Fruit fly (Drosophila melanogaster) whole organism, embryonic: ENCODE data around the gene Syt12.
A peak's percentile ranks its signal among the peaks of the same experiment; 100 is the strongest.

Experiments
- ATbp ChIP-seq: fragments of 200-800 bp; sonication (Bioruptor generic); optimal IDR thresholded peaks from 2 replicates; lab custom pipeline; 2017; ENCODE audit warnings: missing biosample characterization, mild to moderate bottlenecking, missing genetic modification characterization, missing genetic modification reagents
- Adf1 ChIP-seq: fragments of 200-800 bp; sonication (Bioruptor generic); IDR thresholded peaks from 2 replicates; pipeline ENCODE4 v1.3.6; 2022; ENCODE audit warnings: missing biosample characterization, missing genetic modification characterization
- Antp ChIP-seq: fragments of 200-800 bp; sonication (Bioruptor generic); optimal IDR thresholded peaks from 3 replicates; lab custom pipeline; 2016; ENCODE audit warnings: missing biosample characterization, missing genetic modification characterization
- Asciz ChIP-seq: fragments of 200-800 bp; sonication (Bioruptor generic); optimal IDR thresholded peaks from 2 replicates; lab custom pipeline; 2017; ENCODE audit warnings: missing biosample characterization, mild to moderate bottlenecking, missing genetic modification characterization, missing genetic modification reagents
- B-H2 ChIP-seq: fragments of 200-800 bp; sonication (Bioruptor generic); optimal IDR thresholded peaks from 2 replicates; lab custom pipeline; 2018; ENCODE audit warnings: missing biosample characterization, mild to moderate bottlenecking, missing genetic modification characterization
- Bgb ChIP-seq: fragments of 200-800 bp; sonication (Bioruptor generic); IDR thresholded peaks from 2 replicates; pipeline ENCODE4 v1.3.6; 2022; ENCODE audit warnings: missing biosample characterization, missing genetic modification characterization; ENCODE audit not compliant: partially characterized antibody
- CG13123 ChIP-seq: fragments of 200-800 bp; sonication (Bioruptor generic); optimal IDR thresholded peaks from 2 replicates; lab custom pipeline; 2016; ENCODE audit warnings: missing biosample characterization, missing genetic modification characterization
- CG15011 ChIP-seq: fragments of 200-800 bp; sonication (Bioruptor generic); optimal IDR thresholded peaks from 3 replicates; lab custom pipeline; 2018; ENCODE audit warnings: missing biosample characterization, mild to moderate bottlenecking, missing genetic modification characterization
- CG15601 ChIP-seq: fragments of 200-800 bp; sonication (Bioruptor generic); optimal IDR thresholded peaks from 3 replicates; lab custom pipeline; 2019; ENCODE audit warnings: missing biosample characterization, mild to moderate bottlenecking, missing genetic modification characterization, moderate library complexity
- CG16779 ChIP-seq: fragments of 200-800 bp; sonication (Bioruptor generic); IDR thresholded peaks from 2 replicates; pipeline ENCODE4 v1.3.6; 2022; ENCODE audit warnings: missing biosample characterization, missing genetic modification characterization
- CG17328 ChIP-seq: fragments of 200-800 bp; sonication (Bioruptor generic); IDR thresholded peaks from 2 replicates; pipeline ENCODE4 v1.3.6; 2022; ENCODE audit warnings: missing biosample characterization, missing genetic modification characterization
- CG17802 ChIP-seq: fragments of 200-800 bp; sonication (Bioruptor generic); optimal IDR thresholded peaks from 2 replicates; lab custom pipeline; 2018; ENCODE audit warnings: missing biosample characterization, mild to moderate bottlenecking, missing genetic modification characterization, moderate library complexity
- CG18262 ChIP-seq: fragments of 200-800 bp; optimal IDR thresholded peaks from 3 replicates; lab custom pipeline; 2019; ENCODE audit warnings: missing biosample characterization, mild to moderate bottlenecking, missing genetic modification characterization, moderate library complexity
- CG18619 ChIP-seq: fragments of 200-800 bp; sonication (Bioruptor generic); optimal IDR thresholded peaks from 3 replicates; lab custom pipeline; 2017; ENCODE audit warnings: missing biosample characterization, mild to moderate bottlenecking, missing genetic modification characterization
- CG34422 ChIP-seq: fragments of 200-800 bp; sonication (Bioruptor generic); IDR thresholded peaks from 3 replicates; pipeline ENCODE4 v1.3.6; 2022; ENCODE audit warnings: missing biosample characterization, missing genetic modification characterization
- CG4282 ChIP-seq: fragments of 200-800 bp; sonication (Bioruptor generic); optimal IDR thresholded peaks from 2 replicates; lab custom pipeline; 2016; ENCODE audit warnings: missing biosample characterization, missing genetic modification characterization
- CG4820 ChIP-seq: fragments of 200-800 bp; sonication (Bioruptor generic); optimal IDR thresholded peaks from 3 replicates; lab custom pipeline; 2016; ENCODE audit warnings: missing biosample characterization, missing genetic modification characterization
- CG7271 ChIP-seq: fragments of 200-800 bp; sonication (Bioruptor generic); optimal IDR thresholded peaks from 2 replicates; lab custom pipeline; 2018; ENCODE audit warnings: missing biosample characterization, mild to moderate bottlenecking, missing genetic modification characterization, moderate library complexity
- CG8478 ChIP-seq: fragments of >200 bp; optimal IDR thresholded peaks from 2 replicates; lab custom pipeline; 2018
- Dbx ChIP-seq: fragments of 200-800 bp; sonication (Bioruptor generic); IDR thresholded peaks from 3 replicates; pipeline ENCODE4 v1.3.6; 2022; ENCODE audit warnings: missing biosample characterization, missing genetic modification characterization
- Dek ChIP-seq: fragments of 200-800 bp; sonication (Bioruptor generic); optimal IDR thresholded peaks from 3 replicates; lab custom pipeline; 2019; ENCODE audit warnings: missing biosample characterization, mild to moderate bottlenecking, missing genetic modification characterization, moderate library complexity
- Dll ChIP-seq: fragments of 200-800 bp; sonication (Bioruptor generic); IDR thresholded peaks from 4 replicates; pipeline ENCODE4 v1.3.6; 2022; ENCODE audit warnings: missing biosample characterization, missing genetic modification characterization; ENCODE audit not compliant: partially characterized antibody
- E2f1 ChIP-seq: fragments of 200-800 bp; sonication (Bioruptor generic); IDR thresholded peaks from 2 replicates; pipeline ENCODE4 v1.3.6; 2022; ENCODE audit warnings: missing biosample characterization, missing genetic modification characterization
- HHEX ChIP-seq: fragments of 200-800 bp; sonication (Bioruptor generic); optimal IDR thresholded peaks from 3 replicates; lab custom pipeline; 2017; ENCODE audit warnings: missing biosample characterization, mild to moderate bottlenecking, missing genetic modification characterization, missing genetic modification reagents
- HLHmδ ChIP-seq: fragments of 200-800 bp; sonication (Bioruptor generic); optimal IDR thresholded peaks from 2 replicates; lab custom pipeline; 2018; ENCODE audit warnings: missing biosample characterization, mild to moderate bottlenecking, missing genetic modification characterization, moderate library complexity
- Mad ChIP-seq: fragments of 200-800 bp; sonication (Bioruptor generic); optimal IDR thresholded peaks from 2 replicates; lab custom pipeline; 2016; ENCODE audit warnings: missing biosample characterization, missing genetic modification characterization
- Max ChIP-seq: fragments of 200-800 bp; sonication (Bioruptor generic); optimal IDR thresholded peaks from 2 replicates; lab custom pipeline; 2016; ENCODE audit warnings: missing biosample characterization, mild to moderate bottlenecking, missing genetic modification characterization
- Med ChIP-seq: fragments of 200-800 bp; sonication (Bioruptor generic); peaks from one replicate; lab custom pipeline; 2016; ENCODE audit warnings: missing biosample characterization, missing genetic modification characterization, mild to moderate bottlenecking, inconsistent platforms, moderate library complexity
- Ravus ChIP-seq: fragments of 200-800 bp; sonication (Bioruptor generic); IDR thresholded peaks from 2 replicates; pipeline ENCODE4 v1.3.6; 2022; ENCODE audit warnings: missing biosample characterization, missing genetic modification characterization
- YL-1 ChIP-seq: fragments of 200-800 bp; sonication (Bioruptor generic); optimal IDR thresholded peaks from 3 replicates; lab custom pipeline; 2017; ENCODE audit warnings: missing biosample characterization, mild to moderate bottlenecking, missing genetic modification characterization
- ab ChIP-seq: fragments of 200-800 bp; sonication (Bioruptor generic); optimal IDR thresholded peaks from 2 replicates; lab custom pipeline; 2016; ENCODE audit warnings: missing biosample characterization, missing genetic modification characterization
- bab2 ChIP-seq: fragments of 200-800 bp; sonication (Bioruptor generic); optimal IDR thresholded peaks from 2 replicates; lab custom pipeline; 2016; ENCODE audit warnings: missing biosample characterization, missing genetic modification characterization
- cg ChIP-seq: fragments of 200-800 bp; sonication (Bioruptor generic); optimal IDR thresholded peaks from 3 replicates; lab custom pipeline; 2019; ENCODE audit warnings: missing biosample characterization, mild to moderate bottlenecking, missing genetic modification characterization, moderate library complexity
- cwo ChIP-seq: fragments of 200-800 bp; sonication (Bioruptor generic); optimal IDR thresholded peaks from 3 replicates; lab custom pipeline; 2017; ENCODE audit warnings: missing biosample characterization, missing genetic modification characterization, mild to moderate bottlenecking, moderate library complexity, missing genetic modification reagents
- danr ChIP-seq: fragments of 200-800 bp; sonication (Bioruptor generic); IDR thresholded peaks from 2 replicates; pipeline ENCODE4 v1.3.6; 2022; ENCODE audit warnings: missing biosample characterization, missing genetic modification characterization
- eve ChIP-seq, 2 experiments: fragments of >200 bp; optimal IDR thresholded peaks; 2 replicates each; lab custom pipeline; 2017; ENCODE audit warnings: missing biosample characterization in 2 of 2, missing genetic modification characterization in 2 of 2
- lab ChIP-seq: fragments of 200-800 bp; sonication (Bioruptor generic); optimal IDR thresholded peaks from 3 replicates; lab custom pipeline; 2017; ENCODE audit warnings: missing biosample characterization, missing genetic modification characterization, mild to moderate bottlenecking, moderate library complexity, missing genetic modification reagents
- lola ChIP-seq, 3 experiments: fragments of >200 bp in 2 of 3; fragments of 200-800 bp in 1 of 3; sonication (Bioruptor generic) in 1 of 3; optimal IDR thresholded peaks; 2 replicates each; lab custom pipeline; 2017 to 2019; ENCODE audit warnings: missing biosample characterization in 3 of 3, missing genetic modification characterization in 3 of 3, mild to moderate bottlenecking in 1 of 3, moderate library complexity in 1 of 3
- lov ChIP-seq, 2 experiments: fragments of 200-800 bp in 1 of 2; fragments of >200 bp in 1 of 2; sonication (Bioruptor generic) in 1 of 2; IDR thresholded peaks in 1 of 2; optimal IDR thresholded peaks in 1 of 2; 2 replicates in 1 of 2; 3 replicates in 1 of 2; pipeline versions ENCODE4 v1.3.6 to Lab custom; 2017 to 2022; ENCODE audit warnings: missing biosample characterization in 1 of 2, missing genetic modification characterization in 1 of 2
- mld ChIP-seq: fragments of 200-800 bp; sonication (Bioruptor generic); IDR thresholded peaks from 3 replicates; pipeline ENCODE4 v1.3.6; 2022; ENCODE audit warnings: missing biosample characterization, missing genetic modification characterization; ENCODE audit not compliant: partially characterized antibody
- nmo ChIP-seq: fragments of 200-800 bp; sonication (Bioruptor generic); optimal IDR thresholded peaks from 2 replicates; lab custom pipeline; 2018; ENCODE audit warnings: missing biosample characterization, mild to moderate bottlenecking, missing genetic modification characterization, moderate library complexity
- oc ChIP-seq: fragments of 200-800 bp; sonication (Bioruptor generic); optimal IDR thresholded peaks from 2 replicates; lab custom pipeline; 2018; ENCODE audit warnings: missing biosample characterization, mild to moderate bottlenecking, missing genetic modification characterization, moderate library complexity
- pfk ChIP-seq: fragments of 200-800 bp; sonication (Bioruptor generic); optimal IDR thresholded peaks from 2 replicates; lab custom pipeline; 2018; ENCODE audit warnings: missing biosample characterization, mild to moderate bottlenecking, missing genetic modification characterization, moderate library complexity
- stwl ChIP-seq: fragments of 200-800 bp; sonication (Bioruptor generic); optimal IDR thresholded peaks from 3 replicates; lab custom pipeline; 2018; ENCODE audit warnings: missing biosample characterization, mild to moderate bottlenecking, missing genetic modification characterization, moderate library complexity
- toy ChIP-seq: fragments of 200-800 bp; sonication (Bioruptor generic); IDR thresholded peaks from 2 replicates; pipeline ENCODE4 v1.3.6; 2022; ENCODE audit warnings: missing biosample characterization, missing genetic modification characterization
- trem ChIP-seq: fragments of 200-800 bp; optimal IDR thresholded peaks from 3 replicates; lab custom pipeline; 2019; ENCODE audit warnings: missing biosample characterization, mild to moderate bottlenecking, missing genetic modification characterization, moderate library complexity
- ttk ChIP-seq: fragments of 200-800 bp; sonication (Bioruptor generic); IDR thresholded peaks from 2 replicates; pipeline ENCODE4 v2.1.2; 2022; ENCODE audit warnings: missing biosample characterization, missing genetic modification characterization
- vfl ChIP-seq: fragments of 200-800 bp; sonication (Bioruptor generic); optimal IDR thresholded peaks from 2 replicates; lab custom pipeline; 2016; ENCODE audit warnings: missing biosample characterization, missing genetic modification characterization
- zf30C ChIP-seq: fragments of 200-800 bp; sonication (Bioruptor generic); optimal IDR thresholded peaks from 3 replicates; lab custom pipeline; 2018; ENCODE audit warnings: missing biosample characterization, mild to moderate bottlenecking, missing genetic modification characterization

Syt12 gene

dm6 chrX:13320697-13321445 lies 38.2 kb upstream of the Syt12 start (continued):
- no peak for TF ChIP-seq ttk (GFP tag; lab: Robert Waterston, UW)
- TF ChIP-seq YL-1 (GFP tag; lab: Kevin White, UChicago): no peak
- TF ChIP-seq HHEX (GFP tag; lab: Kevin White, UChicago): no peak
- no peak for TF ChIP-seq stwl (tag; lab: Kevin White, UChicago)
- no peak for TF ChIP-seq vfl (GFP tag; lab: Kevin White, UChicago)
- no peak; the same call in 1 of the 2 replicates for TF ChIP-seq Adf1 (GFP tag; lab: Robert Waterston, UW)
- TF ChIP-seq CG18262: peak; percentile 48
- TF ChIP-seq Dbx (GFP tag; lab: Robert Waterston, UW): peak; percentile 33; the same call in 1 of the 3 replicates
- peak; percentile 29 for TF ChIP-seq nmo (GFP tag; lab: Kevin White, UChicago)
- no peak for TF ChIP-seq CG4282 (GFP tag; lab: Kevin White, UChicago)
- TF ChIP-seq toy: no peak
- no peak for TF ChIP-seq B-H2 (GFP tag; lab: Kevin White, UChicago)
- TF ChIP-seq CG16779: no peak
- TF ChIP-seq CG15011 (GFP tag; lab: Kevin White, UChicago): peak; percentile 15
- TF ChIP-seq CG17802: no peak
- TF ChIP-seq Bgb (GFP tag; lab: Robert Waterston, UW): no peak
- TF ChIP-seq CG17328: no peak
- no peak for TF ChIP-seq Asciz (GFP tag; lab: Kevin White, UChicago)
- no peak for TF ChIP-seq Mad (GFP tag; lab: Kevin White, UChicago)
- TF ChIP-seq cg (GFP tag; lab: Kevin White, UChicago): no peak
- TF ChIP-seq Dll (GFP tag; lab: Robert Waterston, UW): no peak
- no peak for TF ChIP-seq bab2 (GFP tag; lab: Kevin White, UChicago)
- TF ChIP-seq Max (GFP tag; lab: Kevin White, UChicago): no peak
- no peak for TF ChIP-seq CG7271 (tag; lab: Kevin White, UChicago)
- TF ChIP-seq CG13123 (GFP tag; lab: Kevin White, UChicago): no peak
- peak; percentile 16 for TF ChIP-seq CG18619 (GFP tag; lab: Kevin White, UChicago)
- TF ChIP-seq lab (GFP tag; lab: Kevin White, UChicago): peak; percentile 36
- TF ChIP-seq eve (GFP tag; optimal IDR thresholded peaks at IDR 0.05; lab: Kevin White, UChicago): no peak
- TF ChIP-seq HLHmδ (GFP tag; lab: Kevin White, UChicago): no peak
- TF ChIP-seq Antp: no peak
- TF ChIP-seq E2f1 (GFP tag; lab: Robert Waterston, UW): no peak
- TF ChIP-seq Med (GFP tag; lab: Kevin White, UChicago): peak; percentile 43
- peak; percentile 46 for TF ChIP-seq cwo (GFP tag; lab: Kevin White, UChicago)
- TF ChIP-seq ab (GFP tag; lab: Kevin White, UChicago): no peak
- TF ChIP-seq oc (tag; lab: Kevin White, UChicago): no peak
- TF ChIP-seq trem: no peak
- no peak for TF ChIP-seq CG34422
- TF ChIP-seq CG4820 (GFP tag; lab: Kevin White, UChicago): no peak
- no peak for TF ChIP-seq mld (GFP tag; lab: Robert Waterston, UW)
- no peak for TF ChIP-seq danr
- TF ChIP-seq lov (optimal IDR thresholded peaks at IDR 0.05; lab: Kevin White, UChicago): no peak
- no peak for TF ChIP-seq lov (GFP tag; IDR thresholded peaks at IDR 0.05; lab: Robert Waterston, UW)
- TF ChIP-seq Dek (tag; lab: Kevin White, UChicago): peak; percentile 49
- no peak for TF ChIP-seq CG15601
- no peak for TF ChIP-seq pfk (GFP tag; lab: Kevin White, UChicago)
- TF ChIP-seq ATbp: no peak
- TF ChIP-seq zf30C: no peak
- TF ChIP-seq lola (GFP tag; optimal IDR thresholded peaks at IDR 0.05; lab: Kevin White, UChicago): no peak
- no peak for TF ChIP-seq CG8478 (lab: Kevin White, UChicago)
- TF ChIP-seq Ravus (GFP tag; lab: Robert Waterston, UW): no peak
